Worm (Caenorhabditis elegans): ENCODE results near the gene F10E9.10.
A peak's percentile ranks its signal among the peaks of the same experiment; 100 is the strongest.

Gene F10E9.10

DNA sequence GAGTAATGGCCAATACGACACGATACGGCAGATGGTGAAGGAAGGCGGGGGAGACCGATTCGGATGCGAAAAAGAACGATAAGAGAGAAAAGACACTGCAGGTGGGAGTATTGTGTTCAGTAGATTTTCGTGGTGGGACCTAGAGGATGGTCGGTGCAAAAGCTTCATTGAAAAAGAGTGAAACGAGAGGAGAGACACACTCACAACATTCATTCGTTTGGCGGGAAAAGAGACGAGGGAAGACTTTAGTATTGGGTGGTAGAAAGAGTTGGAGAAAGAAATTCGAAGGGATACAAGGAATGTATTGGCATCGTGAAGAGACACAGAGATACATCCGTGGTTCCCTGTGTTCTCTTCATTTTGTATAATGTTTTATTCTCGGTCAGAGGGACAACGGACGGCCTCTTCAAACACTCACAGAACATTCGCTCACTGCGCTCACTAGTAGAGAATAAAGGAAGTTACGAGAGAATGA lies 36.4 kb upstream of the F10E9.10 start (continued):
- TF ChIP-seq K11D2.4 (GFP tag; IDR thresholded peaks at IDR 0.05) (no peak), ztf-28 (GFP tag; IDR thresholded peaks at IDR 0.05) (no peak), ztf-6 (GFP tag; IDR thresholded peaks at IDR 0.05) (no peak), Y53G8AR.9 (GFP tag; conservative IDR thresholded peaks at IDR 0.05) (0 out of 2 replicates have a peak, but pooled peaks have one; percentile 40), ztf-22 (GFP tag; optimal IDR thresholded peaks at IDR 0.05) (no peak), dox-1 (GFP tag; IDR thresholded peaks at IDR 0.05) (peak; percentile 59), nhr-80 (tag; optimal IDR thresholded peaks at IDR 0.05) (peak; percentile 78), snpc-3.4 (tag; optimal IDR thresholded peaks at IDR 0.05) (peak; percentile 26), Y95B8A.8 (GFP tag; IDR thresholded peaks at IDR 0.05) (no peak), attf-3 (GFP tag; conservative IDR thresholded peaks at IDR 0.05) (0 out of 2 replicates have a peak, but pooled peaks have one; percentile 21), hlh-12 (tag; optimal IDR thresholded peaks at IDR 0.05) (no peak), Y67H2A.10 (GFP tag; conservative IDR thresholded peaks at IDR 0.05) (no peak), C17E4.6 (GFP tag; IDR thresholded peaks at IDR 0.05) (no peak), hsf-1 (GFP tag; IDR thresholded peaks at IDR 0.05) (no peak; the same call in 1 of the 2 replicates), ama-1 (optimal IDR thresholded peaks at IDR 0.05) (peak; percentile 32), ama-1 (GFP tag; optimal IDR thresholded peaks at IDR 0.05) (no peak), athp-1 (tag; optimal IDR thresholded peaks at IDR 0.05) (no peak), madf-3 (GFP tag; IDR thresholded peaks at IDR 0.05) (no peak), egl-44 (GFP tag; IDR thresholded peaks at IDR 0.05) (0 out of 2 replicates have a peak, but pooled peaks have one; percentile 25), unc-62 (GFP tag; optimal IDR thresholded peaks at IDR 0.05) (no peak), hmg-1.2 (GFP tag; IDR thresholded peaks at IDR 0.05) (peak; percentile 80; the same call in 1 of the 2 replicates), die-1 (tag; optimal IDR thresholded peaks at IDR 0.05) (peak; percentile 22), tlf-1 (GFP tag; optimal IDR thresholded peaks at IDR 0.05) (peak; percentile 2), attf-5 (GFP tag; optimal IDR thresholded peaks at IDR 0.05) (peak; percentile 79), ZK185.1 (tag; optimal IDR thresholded peaks at IDR 0.05; ENCODE audit: poor library complexity, severe bottlenecking) (peak; percentile 53), sea-2 (GFP tag; IDR thresholded peaks at IDR 0.05) (no peak), let-607 (tag; optimal IDR thresholded peaks at IDR 0.05) (peak in 1 of 2 experiments; percentile 44), lsl-1 (GFP tag; optimal IDR thresholded peaks at IDR 0.05) (no peak), cebp-1 (GFP tag; IDR thresholded peaks at IDR 0.05) (no peak), cebp-1 (tag; optimal IDR thresholded peaks at IDR 0.05) (peak; percentile 77), sdz-38 (tag; optimal IDR thresholded peaks at IDR 0.05) (no peak), aptf-2 (GFP tag; conservative IDR thresholded peaks at IDR 0.05) (no peak), gei-17 (GFP tag; optimal IDR thresholded peaks at IDR 0.05) (peak; percentile 8), nhr-90 (tag; optimal IDR thresholded peaks at IDR 0.05) (no peak), lin-40 (tag; optimal IDR thresholded peaks at IDR 0.05) (peak; percentile 57), ztf-3 (GFP tag; optimal IDR thresholded peaks at IDR 0.05) (no peak)

ce11 chrIII:8355462-8355815 lies 35.4 kb upstream of the F10E9.10 start:
- TF ChIP-seq ztf-3 (GFP tag; optimal IDR thresholded peaks at IDR 0.05) (no peak), Y67H2A.10 (GFP tag; conservative IDR thresholded peaks at IDR 0.05) (no peak), snpc-3.4 (tag; optimal IDR thresholded peaks at IDR 0.05) (no peak), lsl-1 (GFP tag; optimal IDR thresholded peaks at IDR 0.05) (peak; percentile 61), hsf-1 (GFP tag; IDR thresholded peaks at IDR 0.05) (peak; percentile 96), attf-5 (GFP tag; optimal IDR thresholded peaks at IDR 0.05) (no peak), madf-10 (tag; optimal IDR thresholded peaks at IDR 0.05) (no peak), B0336.3 (GFP tag; IDR thresholded peaks at IDR 0.05) (no peak), F49E8.2 (tag; optimal IDR thresholded peaks at IDR 0.05; ENCODE audit: insufficient read depth) (no peak), F57A8.1 (GFP tag; optimal IDR thresholded peaks at IDR 0.05) (no peak), F57C9.4 (tag; optimal IDR thresholded peaks at IDR 0.05) (no peak), B0035.1 (tag; optimal IDR thresholded peaks at IDR 0.05) (no peak), efl-1 (GFP tag; optimal IDR thresholded peaks at IDR 0.05) (peak; percentile 85), pha-4 (tag; optimal IDR thresholded peaks at IDR 0.05) (no peak), nhr-80 (tag; optimal IDR thresholded peaks at IDR 0.05) (no peak), K11D2.4 (GFP tag; IDR thresholded peaks at IDR 0.05) (no peak), nfya-2 (GFP tag; IDR thresholded peaks at IDR 0.05) (no peak), F33H1.4 (GFP tag; IDR thresholded peaks at IDR 0.05) (peak; percentile 61), madf-6 (GFP tag; IDR thresholded peaks at IDR 0.05) (peak; percentile 84), F39B2.1 (GFP tag; IDR thresholded peaks at IDR 0.05) (no peak), unc-130 (GFP tag; optimal IDR thresholded peaks at IDR 0.05) (no peak)
